Fruit fly (Drosophila melanogaster): ENCODE results near the gene CG17475.

- no peak for TF ChIP-seq CG8478 (optimal IDR thresholded peaks at IDR 0.05)
- TF ChIP-seq CTCF (optimal IDR thresholded peaks at IDR 0.05) = no peak
Measured at dm6 chr3R:17124177-17124576, 6.0 kb downstream of the CG17475 start, which contains the start of gene CG45079.
